Worm (Caenorhabditis elegans) whole organism, L3 larva: ENCODE results near the gene gkow-1.
A peak's percentile ranks its signal among the peaks of the same experiment; 100 is the strongest.
"Not testable (repeated sequence)": the region's sequence is repeated elsewhere in the genome, so short reads cannot be mapped to it uniquely, and the experiment has no call there.

Source experiments
- ZK546.5 ChIP-seq: sonication (generic microtip); optimal IDR thresholded peaks from 2 replicates; lab custom pipeline; 2017; ENCODE audit warnings: missing biosample characterization, missing genetic modification characterization
- ama-1 ChIP-seq: fragments of 150-350 bp; optimal IDR thresholded peaks from 2 replicates; lab custom pipeline; 2018
- ceh-16 ChIP-seq: sonication (generic microtip); optimal IDR thresholded peaks from 2 replicates; lab custom pipeline; 2017; ENCODE audit warnings: missing biosample characterization, missing genetic modification characterization
- daf-12 ChIP-seq: fragments of 150-350 bp; optimal IDR thresholded peaks from 2 replicates; lab custom pipeline; 2014; ENCODE audit warnings: missing biosample characterization, missing genetic modification reagents, missing genetic modification characterization
- egl-5 ChIP-seq: fragments of 150-350 bp; optimal IDR thresholded peaks from 2 replicates; lab custom pipeline; 2017; ENCODE audit warnings: missing biosample characterization, missing genetic modification reagents, missing genetic modification characterization, inconsistent platforms
- elt-1 ChIP-seq: fragments of 150-350 bp; optimal IDR thresholded peaks from 2 replicates; lab custom pipeline; 2014; ENCODE audit warnings: missing biosample characterization, missing genetic modification characterization
- elt-2 ChIP-seq: sonication (generic microtip); optimal IDR thresholded peaks from 2 replicates; lab custom pipeline; 2016; ENCODE audit warnings: missing genetic modification reagents, mild to moderate bottlenecking, missing genetic modification characterization, missing compliant biosample characterization
- elt-3 ChIP-seq, 3 experiments: fragments of 150-350 bp in 1 of 3; sonication (generic microtip) in 2 of 3; optimal IDR thresholded peaks; 2 replicates in 2 of 3; 4 replicates in 1 of 3; lab custom pipeline; 2014 to 2017; ENCODE audit warnings: missing biosample characterization in 3 of 3, missing genetic modification characterization in 3 of 3
- eor-1 ChIP-seq, 2 experiments: fragments of 150-350 bp; optimal IDR thresholded peaks; 2 replicates each; lab custom pipeline; 2014 to 2018; ENCODE audit warnings: missing biosample characterization in 2 of 2, missing genetic modification characterization in 2 of 2
- fkh-10 ChIP-seq: sonication (generic microtip); optimal IDR thresholded peaks from 2 replicates; lab custom pipeline; 2017; ENCODE audit warnings: missing biosample characterization, missing genetic modification reagents, missing genetic modification characterization
- hmg-11 ChIP-seq: sonication (generic microtip); optimal IDR thresholded peaks from 2 replicates; lab custom pipeline; 2016; ENCODE audit warnings: missing genetic modification characterization, missing compliant biosample characterization
- jun-1 ChIP-seq: fragments of 150-350 bp; optimal IDR thresholded peaks from 2 replicates; lab custom pipeline; 2014; ENCODE audit warnings: missing biosample characterization, missing genetic modification reagents, missing genetic modification characterization
- lin-39 ChIP-seq: fragments of 150-350 bp; optimal IDR thresholded peaks from 2 replicates; lab custom pipeline; 2018; ENCODE audit warnings: missing biosample characterization, missing genetic modification reagents, missing genetic modification characterization
- lsy-12 ChIP-seq: sonication (generic microtip); optimal IDR thresholded peaks from 2 replicates; lab custom pipeline; 2016; ENCODE audit warnings: mild to moderate bottlenecking, missing genetic modification characterization, missing compliant biosample characterization
- mdl-1 ChIP-seq: fragments of 150-350 bp; optimal IDR thresholded peaks from 2 replicates; lab custom pipeline; 2014; ENCODE audit warnings: missing biosample characterization, missing genetic modification characterization
- mml-1 ChIP-seq: fragments of 150-350 bp; sonication (generic microtip); optimal IDR thresholded peaks from 3 replicates; lab custom pipeline; 2014; ENCODE audit warnings: missing biosample characterization, missing genetic modification characterization
- nfya-1 ChIP-seq: sonication (generic microtip); optimal IDR thresholded peaks from 2 replicates; lab custom pipeline; 2017; ENCODE audit warnings: missing genetic modification characterization, mild to moderate bottlenecking, missing compliant biosample characterization, antibody characterized with exemption, moderate library complexity; ENCODE audit not compliant: insufficient read depth
- nhr-11 ChIP-seq: fragments of 150-350 bp; optimal IDR thresholded peaks from 2 replicates; lab custom pipeline; 2014; ENCODE audit warnings: missing biosample characterization, missing genetic modification characterization
- nhr-12 ChIP-seq: fragments of 150-350 bp; optimal IDR thresholded peaks from 2 replicates; lab custom pipeline; 2014; ENCODE audit warnings: missing biosample characterization, missing genetic modification characterization
- nhr-23 ChIP-seq: fragments of 150-350 bp; optimal IDR thresholded peaks from 2 replicates; lab custom pipeline; 2014; ENCODE audit warnings: missing biosample characterization, missing genetic modification reagents, missing genetic modification characterization
- nhr-25 ChIP-seq: sonication (generic microtip); optimal IDR thresholded peaks from 2 replicates; lab custom pipeline; 2017; ENCODE audit warnings: missing biosample characterization, missing genetic modification characterization
- nhr-28 ChIP-seq: fragments of 150-350 bp; optimal IDR thresholded peaks from 2 replicates; lab custom pipeline; 2014; ENCODE audit warnings: missing biosample characterization, missing genetic modification characterization
- nhr-67 ChIP-seq: fragments of 150-350 bp; optimal IDR thresholded peaks from 2 replicates; lab custom pipeline; 2014; ENCODE audit warnings: missing biosample characterization, missing genetic modification characterization
- pha-4 ChIP-seq: fragments of 150-350 bp; optimal IDR thresholded peaks from 2 replicates; lab custom pipeline; 2014; ENCODE audit warnings: missing biosample characterization, missing genetic modification reagents, missing genetic modification characterization
- pqm-1 ChIP-seq: fragments of 150-350 bp; optimal IDR thresholded peaks from 2 replicates; lab custom pipeline; 2017; ENCODE audit warnings: missing biosample characterization, missing genetic modification characterization, inconsistent platforms
- sea-2 ChIP-seq: fragments of 150-350 bp; sonication (generic microtip); optimal IDR thresholded peaks from 4 replicates; lab custom pipeline; 2014; ENCODE audit warnings: missing biosample characterization, missing genetic modification reagents, missing genetic modification characterization
- skn-1 ChIP-seq: fragments of 150-350 bp; optimal IDR thresholded peaks from 2 replicates; lab custom pipeline; 2014; ENCODE audit warnings: missing biosample characterization, missing genetic modification characterization
- snpc-4 ChIP-seq: fragments of 150-350 bp; optimal IDR thresholded peaks from 2 replicates; lab custom pipeline; 2014; ENCODE audit warnings: missing biosample characterization, missing genetic modification characterization
- tbx-2 ChIP-seq: sonication (generic microtip); optimal IDR thresholded peaks from 2 replicates; lab custom pipeline; 2016; ENCODE audit warnings: mild to moderate bottlenecking, missing genetic modification characterization, missing compliant biosample characterization
- unc-39 ChIP-seq: sonication (generic microtip); optimal IDR thresholded peaks from 4 replicates; lab custom pipeline; 2017; ENCODE audit warnings: missing biosample characterization, missing genetic modification characterization
- unc-62 ChIP-seq: fragments of 150-350 bp; sonication (generic microtip); optimal IDR thresholded peaks from 4 replicates; lab custom pipeline; 2014; ENCODE audit warnings: missing biosample characterization, missing genetic modification reagents, missing genetic modification characterization
- ztf-4 ChIP-seq: fragments of 150-350 bp; optimal IDR thresholded peaks from 2 replicates; lab custom pipeline; 2014; ENCODE audit warnings: missing biosample characterization, missing genetic modification characterization

gkow-1 gene

ce11 chrIV:10322650-10323049, 35.3 kb upstream of the gkow-1 start, which contains the start of gene R09E10.1:
Gene R09E10.1 (minus strand): TSS chrIV:10322750.
- TF ChIP-seq daf-12, tbx-2, egl-5 (tag; lab: Kevin White, UChicago): not testable (repeated sequence)

ce11 chrIV:10330962-10331361, 27.0 kb upstream of the gkow-1 start:
- TF ChIP-seq elt-2 (tag; lab: Kevin White, UChicago) (peak; percentile 81), elt-3 (tag; optimal IDR thresholded peaks at IDR 0.05; lab: Kevin White, UChicago) (peak in 2 of 3 experiments; percentile 57 to 93), nfya-1 (peak; percentile 2), ztf-4 (tag; lab: Kevin White, UChicago) (no peak), tbx-2 (tag; lab: Kevin White, UChicago) (no peak), jun-1 (tag; lab: Kevin White, UChicago) (no peak), pqm-1 (tag; lab: Kevin White, UChicago) (peak; percentile 6), nhr-25 (tag; lab: Kevin White, UChicago) (peak; percentile 27), hmg-11 (tag; lab: Kevin White, UChicago) (peak; percentile 38), unc-39 (tag; lab: Kevin White, UChicago) (no peak)
- TF ChIP-seq, all 47 proteins: peak for 6

ce11 chrIV:10331882-10332281, 26.1 kb upstream of the gkow-1 start:
- peak; percentile 83 for TF ChIP-seq elt-2 (tag; lab: Kevin White, UChicago)
- TF ChIP-seq nhr-28, result no peak
- TF ChIP-seq pha-4 (tag; lab: Kevin White, UChicago), result peak; percentile 19
- peak; percentile 84 for TF ChIP-seq pqm-1 (tag; lab: Kevin White, UChicago)
- peak; percentile 7 for TF ChIP-seq egl-5 (tag; lab: Kevin White, UChicago)
- peak; percentile 31 for TF ChIP-seq jun-1 (tag; lab: Kevin White, UChicago)
- no peak for TF ChIP-seq hmg-11 (tag; lab: Kevin White, UChicago)
- TF ChIP-seq skn-1 (tag; lab: Kevin White, UChicago), result no peak

- no peak for TF ChIP-seq fkh-10 (GFP tag; lab: Kevin White, UChicago)
- no peak for TF ChIP-seq nhr-28
- no peak for TF ChIP-seq nhr-12 (tag; lab: Kevin White, UChicago)
- no peak for TF ChIP-seq pqm-1 (tag; lab: Kevin White, UChicago)
- no peak for TF ChIP-seq sea-2 (GFP tag; lab: Kevin White, UChicago)
- TF ChIP-seq mdl-1 (tag; lab: Kevin White, UChicago), result no peak
- TF ChIP-seq snpc-4 (tag; lab: Kevin White, UChicago), result no peak
- no peak for TF ChIP-seq unc-39 (tag; lab: Kevin White, UChicago)
- TF ChIP-seq ztf-4 (tag; lab: Kevin White, UChicago), result no peak
- no peak for TF ChIP-seq elt-1 (tag; lab: Kevin White, UChicago)
- no peak for TF ChIP-seq nfya-1
- no peak for TF ChIP-seq mml-1 (tag; lab: Kevin White, UChicago)
- no peak for TF ChIP-seq daf-12 (tag; lab: Kevin White, UChicago)
- no peak for TF ChIP-seq eor-1 (tag; optimal IDR thresholded peaks at IDR 0.05; lab: Kevin White, UChicago)
- no peak for TF ChIP-seq ZK546.5 (tag; lab: Kevin White, UChicago)
- TF ChIP-seq ama-1 (lab: Kevin White, UChicago), result no peak
- TF ChIP-seq elt-3 (tag; optimal IDR thresholded peaks at IDR 0.05; lab: Kevin White, UChicago), result no peak
- TF ChIP-seq lsy-12 (tag; lab: Kevin White, UChicago), result no peak
- no peak for TF ChIP-seq hmg-11 (tag; lab: Kevin White, UChicago)
Observed at ce11 chrIV:10337286-10337685, 20.7 kb upstream of the gkow-1 start.

ce11 chrIV:10339701-10340100, 18.2 kb upstream of the gkow-1 start:
- TF ChIP-seq nhr-11 (tag; lab: Kevin White, UChicago) (peak; percentile 36), ceh-16 (tag; lab: Kevin White, UChicago) (peak; percentile 16), nhr-23 (tag; lab: Kevin White, UChicago) (no peak)
- TF ChIP-seq, all 47 proteins: peak for 2

- TF ChIP-seq nhr-25 (tag; lab: Kevin White, UChicago) (no peak), hmg-11 (tag; lab: Kevin White, UChicago) (peak; percentile 21), mdl-1 (tag; lab: Kevin White, UChicago) (no peak), lin-39 (peak; percentile 96), nfya-1 (peak; percentile 38), nhr-67 (tag; lab: Kevin White, UChicago) (no peak), unc-39 (tag; lab: Kevin White, UChicago) (no peak), eor-1 (tag; optimal IDR thresholded peaks at IDR 0.05; lab: Kevin White, UChicago) (no peak), nhr-23 (tag; lab: Kevin White, UChicago) (no peak), fkh-10 (GFP tag; lab: Kevin White, UChicago) (peak; percentile 42), ama-1 (lab: Kevin White, UChicago) (peak; percentile 64), unc-62 (GFP tag; lab: Kevin White, UChicago) (peak; percentile 6)
Observed at ce11 chrIV:10341618-10342360, 16.2 kb upstream of the gkow-1 start.
